Fruit fly (Drosophila melanogaster) whole organism, adult: Measurements from ENCODE around the gene CG1724.

Source experiments
- CG11617 ChIP-seq: fragments of 200-800 bp; sonication (Bioruptor generic); optimal IDR thresholded peaks from 2 replicates; lab custom pipeline; 2017; ENCODE audit warnings: mild to moderate bottlenecking, missing biosample characterization, missing genetic modification reagents, missing genetic modification characterization
- CG12768 ChIP-seq: fragments of 200-800 bp; sonication (Bioruptor generic); optimal IDR thresholded peaks from 2 replicates; lab custom pipeline; 2017; ENCODE audit warnings: missing biosample characterization, missing genetic modification characterization, mild to moderate bottlenecking, moderate library complexity, missing genetic modification reagents
- CG14711 ChIP-seq: fragments of 200-800 bp; sonication (Bioruptor generic); optimal IDR thresholded peaks from 2 replicates; lab custom pipeline; 2018; ENCODE audit warnings: missing biosample characterization, mild to moderate bottlenecking, missing genetic modification characterization, moderate library complexity
- CG1620 ChIP-seq: fragments of 200-800 bp; sonication (Bioruptor generic); optimal IDR thresholded peaks from 2 replicates; lab custom pipeline; 2016; ENCODE audit warnings: missing biosample characterization, missing genetic modification characterization
- CG33017 ChIP-seq: fragments of 200-800 bp; sonication (Bioruptor generic); optimal IDR thresholded peaks from 2 replicates; lab custom pipeline; 2018; ENCODE audit warnings: missing biosample characterization, mild to moderate bottlenecking, missing genetic modification characterization, moderate library complexity
- CG5204 ChIP-seq: fragments of 200-800 bp; sonication (Bioruptor generic); optimal IDR thresholded peaks from 2 replicates; lab custom pipeline; 2016; ENCODE audit warnings: missing biosample characterization, missing genetic modification characterization
- CG7045 ChIP-seq: fragments of 200-800 bp; sonication (Bioruptor generic); optimal IDR thresholded peaks from 2 replicates; lab custom pipeline; 2017; ENCODE audit warnings: missing biosample characterization, mild to moderate bottlenecking, missing genetic modification characterization
- CG7101 ChIP-seq: fragments of 200-800 bp; sonication (Bioruptor generic); optimal IDR thresholded peaks from 2 replicates; lab custom pipeline; 2018; ENCODE audit warnings: missing biosample characterization, mild to moderate bottlenecking, missing genetic modification characterization, moderate library complexity
- Clk ChIP-seq: fragments of 200-800 bp; sonication (Bioruptor generic); optimal IDR thresholded peaks from 2 replicates; lab custom pipeline; 2017; ENCODE audit warnings: missing biosample characterization, missing genetic modification characterization
- Crg-1 ChIP-seq: fragments of 200-800 bp; sonication (Bioruptor generic); optimal IDR thresholded peaks from 2 replicates; lab custom pipeline; 2016; ENCODE audit warnings: missing biosample characterization, missing genetic modification characterization
- Hr96 ChIP-seq: fragments of 200-800 bp; sonication (Bioruptor generic); optimal IDR thresholded peaks from 2 replicates; lab custom pipeline; 2016; ENCODE audit warnings: missing biosample characterization, missing genetic modification characterization
- Mnt ChIP-seq: fragments of 200-800 bp; sonication (Bioruptor generic); optimal IDR thresholded peaks from 2 replicates; lab custom pipeline; 2016; ENCODE audit warnings: missing biosample characterization, mild to moderate bottlenecking, missing genetic modification characterization
- bab1 ChIP-seq: fragments of 200-800 bp; sonication (Bioruptor generic); optimal IDR thresholded peaks from 3 replicates; lab custom pipeline; 2019; ENCODE audit warnings: missing biosample characterization, mild to moderate bottlenecking, missing genetic modification characterization, moderate library complexity
- cic ChIP-seq: fragments of 200-800 bp; sonication (Bioruptor generic); optimal IDR thresholded peaks from 2 replicates; lab custom pipeline; 2017; ENCODE audit warnings: missing biosample characterization, mild to moderate bottlenecking, missing genetic modification characterization, moderate library complexity
- cnc ChIP-seq, 2 experiments: fragments of >200 bp; optimal IDR thresholded peaks; 2 replicates each; lab custom pipeline; 2017
- kay ChIP-seq: fragments of 200-800 bp; sonication (Bioruptor generic); peaks from one replicate; lab custom pipeline; 2016; ENCODE audit warnings: missing biosample characterization, missing genetic modification characterization, borderline replicate concordance
- ovo ChIP-seq: fragments of 200-800 bp; sonication (Bioruptor generic); optimal IDR thresholded peaks from 2 replicates; lab custom pipeline; 2016; ENCODE audit warnings: missing biosample characterization, missing genetic modification characterization
- pad ChIP-seq: fragments of 200-800 bp; sonication (Bioruptor generic); optimal IDR thresholded peaks from 3 replicates; lab custom pipeline; 2017; ENCODE audit warnings: missing biosample characterization, missing genetic modification characterization, mild to moderate bottlenecking, moderate library complexity, missing genetic modification reagents
- tj ChIP-seq: fragments of 200-800 bp; sonication (Bioruptor generic); optimal IDR thresholded peaks from 3 replicates; lab custom pipeline; 2017; ENCODE audit warnings: missing biosample characterization, mild to moderate bottlenecking, missing genetic modification characterization, moderate library complexity
- toe ChIP-seq: fragments of 200-800 bp; sonication (Bioruptor generic); optimal IDR thresholded peaks from 2 replicates; lab custom pipeline; 2016; ENCODE audit warnings: missing biosample characterization, missing genetic modification characterization

CG1724 gene

dm6 chrX:21203241-21203640 lies at the start of gene CG1724:
Gene CG1724, minus strand, starts transcription at chrX:21203341.
- TF ChIP-seq CG7101 (tag; lab: Kevin White, UChicago): no peak
- TF ChIP-seq Mnt: no peak
- TF ChIP-seq bab1: no peak
- TF ChIP-seq cnc (optimal IDR thresholded peaks at IDR 0.05; lab: Kevin White, UChicago): no peak
- TF ChIP-seq CG14711: no peak
- TF ChIP-seq cic (GFP tag; lab: Kevin White, UChicago): no peak
- no peak for TF ChIP-seq tj

dm6 chrX:21251048-21251447 lies 47.9 kb upstream of the CG1724 start, which contains the start of gene CG1722:
Gene CG1722, minus strand, starts transcription at chrX:21251148.
- TF ChIP-seq bab1 (no peak), kay (GFP tag; lab: Kevin White, UChicago) (no peak), CG7045 (no peak), Clk (GFP tag; lab: Kevin White, UChicago) (no peak), CG33017 (no peak), pad (GFP tag; lab: Kevin White, UChicago) (no peak), Mnt (no peak), cnc (optimal IDR thresholded peaks at IDR 0.05; lab: Kevin White, UChicago) (no peak), toe (GFP tag; lab: Kevin White, UChicago) (no peak), CG12768 (no peak), CG11617 (GFP tag; lab: Kevin White, UChicago) (no peak), Crg-1 (GFP tag; lab: Kevin White, UChicago) (no peak), Hr96 (GFP tag; lab: Kevin White, UChicago) (no peak), CG7101 (tag; lab: Kevin White, UChicago) (no peak), CG1620 (GFP tag; lab: Kevin White, UChicago) (no peak), CG5204 (GFP tag; lab: Kevin White, UChicago) (no peak), ovo (no peak), cic (GFP tag; lab: Kevin White, UChicago) (no peak), tj (no peak)

- no peak for TF ChIP-seq CG5204 (GFP tag; lab: Kevin White, UChicago)
- no peak for TF ChIP-seq CG33017
- no peak for TF ChIP-seq CG11617 (GFP tag; lab: Kevin White, UChicago)
- no peak for TF ChIP-seq pad (GFP tag; lab: Kevin White, UChicago)
- TF ChIP-seq CG7101 (tag; lab: Kevin White, UChicago): no peak
- no peak for TF ChIP-seq tj
- no peak for TF ChIP-seq Clk (GFP tag; lab: Kevin White, UChicago)
- TF ChIP-seq CG1620 (GFP tag; lab: Kevin White, UChicago): no peak
- no peak for TF ChIP-seq CG12768
- no peak for TF ChIP-seq Crg-1 (GFP tag; lab: Kevin White, UChicago)
- no peak for TF ChIP-seq CG7045
- no peak for TF ChIP-seq ovo
- no peak for TF ChIP-seq Hr96 (GFP tag; lab: Kevin White, UChicago)
- TF ChIP-seq cic (GFP tag; lab: Kevin White, UChicago): no peak
- TF ChIP-seq toe (GFP tag; lab: Kevin White, UChicago): no peak
- TF ChIP-seq Mnt: no peak
- TF ChIP-seq bab1: no peak
- TF ChIP-seq kay (GFP tag; lab: Kevin White, UChicago): no peak
- no peak for TF ChIP-seq CG14711
- TF ChIP-seq cnc (optimal IDR thresholded peaks at IDR 0.05; lab: Kevin White, UChicago): no peak
Observed at dm6 chrX:21241796-21242208, 38.7 kb upstream of the CG1724 start.

dm6 chrX:21231829-21232228 lies 28.7 kb upstream of the CG1724 start:
- TF ChIP-seq cnc (optimal IDR thresholded peaks at IDR 0.05; lab: Kevin White, UChicago): no peak
- TF ChIP-seq CG7101 (tag; lab: Kevin White, UChicago): no peak
- TF ChIP-seq CG1620 (GFP tag; lab: Kevin White, UChicago): no peak
- no peak for TF ChIP-seq Hr96 (GFP tag; lab: Kevin White, UChicago)
- TF ChIP-seq CG33017: no peak
- no peak for TF ChIP-seq toe (GFP tag; lab: Kevin White, UChicago)
- TF ChIP-seq CG14711: no peak
- no peak for TF ChIP-seq Mnt
- no peak for TF ChIP-seq Clk (GFP tag; lab: Kevin White, UChicago)
- TF ChIP-seq CG5204 (GFP tag; lab: Kevin White, UChicago): no peak
- TF ChIP-seq CG7045: no peak
- TF ChIP-seq tj: no peak
- TF ChIP-seq pad (GFP tag; lab: Kevin White, UChicago): no peak
- no peak for TF ChIP-seq ovo
- TF ChIP-seq cic (GFP tag; lab: Kevin White, UChicago): no peak
- TF ChIP-seq CG12768: no peak

dm6 chrX:21226373-21226772 lies 23.2 kb upstream of the CG1724 start:
- no peak for TF ChIP-seq cic (GFP tag; lab: Kevin White, UChicago)
- no peak for TF ChIP-seq ovo
- no peak for TF ChIP-seq Clk (GFP tag; lab: Kevin White, UChicago)
- TF ChIP-seq Crg-1 (GFP tag; lab: Kevin White, UChicago): no peak
- no peak for TF ChIP-seq CG7045
- no peak for TF ChIP-seq CG1620 (GFP tag; lab: Kevin White, UChicago)
- no peak for TF ChIP-seq toe (GFP tag; lab: Kevin White, UChicago)
- TF ChIP-seq CG12768: no peak
- no peak for TF ChIP-seq CG5204 (GFP tag; lab: Kevin White, UChicago)
- no peak for TF ChIP-seq pad (GFP tag; lab: Kevin White, UChicago)
- no peak for TF ChIP-seq CG11617 (GFP tag; lab: Kevin White, UChicago)
- no peak for TF ChIP-seq cnc (optimal IDR thresholded peaks at IDR 0.05; lab: Kevin White, UChicago)
- TF ChIP-seq Mnt: no peak
- no peak for TF ChIP-seq tj
- TF ChIP-seq CG14711: no peak
- TF ChIP-seq kay (GFP tag; lab: Kevin White, UChicago): no peak
- TF ChIP-seq Hr96 (GFP tag; lab: Kevin White, UChicago): no peak
- TF ChIP-seq bab1: no peak
- TF ChIP-seq CG33017: no peak
- TF ChIP-seq CG7101 (tag; lab: Kevin White, UChicago): no peak

dm6 chrX:21217578-21217977 lies 14.4 kb upstream of the CG1724 start, which contains the start of gene CG32523:
Gene CG32523, plus strand, starts transcription at chrX:21217878.
- TF ChIP-seq CG5204 (GFP tag; lab: Kevin White, UChicago) (no peak), kay (GFP tag; lab: Kevin White, UChicago) (no peak), pad (GFP tag; lab: Kevin White, UChicago) (no peak), Crg-1 (GFP tag; lab: Kevin White, UChicago) (no peak), cnc (optimal IDR thresholded peaks at IDR 0.05; lab: Kevin White, UChicago) (no peak), cic (GFP tag; lab: Kevin White, UChicago) (no peak), toe (GFP tag; lab: Kevin White, UChicago) (no peak), Hr96 (GFP tag; lab: Kevin White, UChicago) (no peak), Mnt (no peak), CG7101 (tag; lab: Kevin White, UChicago) (no peak), bab1 (no peak)
